Fruit fly (Drosophila melanogaster): ENCODE data around the gene CG12535.

The CG12535 gene

DNA sequence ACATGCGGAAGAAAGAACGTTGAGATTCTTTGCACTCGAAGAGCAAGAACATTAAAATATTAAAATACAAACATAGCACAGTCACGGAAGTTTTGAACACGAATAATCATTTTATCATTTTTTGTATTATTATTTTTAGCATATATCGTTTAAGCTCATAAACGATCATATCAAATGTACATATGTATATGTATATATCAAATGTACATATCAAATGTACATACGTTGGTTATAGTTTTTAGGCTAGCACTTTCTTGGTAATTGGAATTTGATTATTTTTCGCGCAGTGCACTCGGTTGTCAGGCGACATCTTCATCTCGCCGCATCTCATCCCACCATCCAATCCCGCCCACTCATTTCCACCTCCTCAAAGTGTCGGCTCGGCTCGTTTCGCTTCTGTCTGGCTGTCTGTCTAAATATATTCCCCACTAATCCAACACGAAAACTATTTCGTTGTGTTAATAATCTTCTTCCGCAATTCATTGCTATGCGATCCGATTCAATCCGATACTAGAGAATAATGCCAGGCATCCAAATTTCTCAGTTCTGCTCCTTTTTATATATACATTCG lies 6.8 kb upstream of the CG12535 start (continued):
- TF ChIP-seq Oli (tag; optimal IDR thresholded peaks at IDR 0.05) (peak; percentile 64), CG9932 (GFP tag; IDR thresholded peaks at IDR 0.05) (peak; percentile 31; the same call in 1 of the 2 replicates), CG6689 (GFP tag; IDR thresholded peaks at IDR 0.05) (peak; percentile 23; the same call in 1 of the 2 replicates), bab2 (GFP tag; optimal IDR thresholded peaks at IDR 0.05) (no peak), CG5953 (GFP tag; IDR thresholded peaks at IDR 0.05) (0 out of 2 replicates have a peak, but pooled peaks have one; percentile 13), Usf (GFP tag; optimal IDR thresholded peaks at IDR 0.05) (no peak), cas (GFP tag; IDR thresholded peaks at IDR 0.05) (no peak), Ssrp (tag; optimal IDR thresholded peaks at IDR 0.05) (peak; percentile 65), nau (GFP tag; optimal IDR thresholded peaks at IDR 0.05) (peak; percentile 42), Dp (GFP tag; optimal IDR thresholded peaks at IDR 0.05) (no peak), tap (tag; optimal IDR thresholded peaks at IDR 0.05) (peak; percentile 50), CG17385 (GFP tag; optimal IDR thresholded peaks at IDR 0.05) (peak; percentile 27), salm (tag; optimal IDR thresholded peaks at IDR 0.05) (peak; percentile 0), lmd (GFP tag; IDR thresholded peaks at IDR 0.05) (peak; percentile 61), CG3838 (GFP tag; optimal IDR thresholded peaks at IDR 0.05) (no peak), sr (GFP tag; IDR thresholded peaks at IDR 0.05) (peak; percentile 91), sc (optimal IDR thresholded peaks at IDR 0.05) (no peak), sc (GFP tag; optimal IDR thresholded peaks at IDR 0.05) (peak; percentile 21), Sry-δ (GFP tag; optimal IDR thresholded peaks at IDR 0.05) (no peak), ind (GFP tag; optimal IDR thresholded peaks at IDR 0.05) (peak; percentile 22), CG10267 (tag; optimal IDR thresholded peaks at IDR 0.05) (peak; percentile 36), bsh (GFP tag; optimal IDR thresholded peaks at IDR 0.05) (peak in 1 of 2 experiments; percentile 72), CG17328 (GFP tag; IDR thresholded peaks at IDR 0.05) (peak; percentile 49), Dfd (GFP tag; optimal IDR thresholded peaks at IDR 0.05) (no peak), lilli (GFP tag; optimal IDR thresholded peaks at IDR 0.05) (peak; percentile 6), CG15269 (tag; optimal IDR thresholded peaks at IDR 0.05) (peak; percentile 61), ewg (GFP tag; optimal IDR thresholded peaks at IDR 0.05) (peak; percentile 41), dpn (GFP tag; optimal IDR thresholded peaks at IDR 0.05) (peak in 1 of 2 experiments; percentile 20), Atf-2 (GFP tag; optimal IDR thresholded peaks at IDR 0.05) (no peak), Bdp1 (GFP tag; optimal IDR thresholded peaks at IDR 0.05) (no peak), lola (GFP tag; optimal IDR thresholded peaks at IDR 0.05) (peak in 1 of 3 experiments; percentile 39), CG10209 (GFP tag; optimal IDR thresholded peaks at IDR 0.05) (peak; percentile 45), CG8388 (GFP tag; optimal IDR thresholded peaks at IDR 0.05) (peak; percentile 53), CG13424 (tag; optimal IDR thresholded peaks at IDR 0.05) (peak; percentile 66), CG2129 (GFP tag; IDR thresholded peaks at IDR 0.05; ENCODE audit: partially characterized antibody) (no peak), Drgx (GFP tag; IDR thresholded peaks at IDR 0.05) (no peak), Blimp-1 (GFP tag; optimal IDR thresholded peaks at IDR 0.05) (peak; percentile 64), croc (GFP tag; conservative IDR thresholded peaks at IDR 0.05) (peak; percentile 55; the same call in 2 of the 3 replicates), zfh1 (GFP tag; IDR thresholded peaks at IDR 0.05) (0 out of 3 replicates have a peak, but pooled peaks have one; percentile 15), CG17361 (GFP tag; IDR thresholded peaks at IDR 0.05) (peak; percentile 53; the same call in 1 of the 3 replicates), Fer3 (tag; optimal IDR thresholded peaks at IDR 0.05) (peak; percentile 15), CG17829 (tag; optimal IDR thresholded peaks at IDR 0.05) (peak; percentile 47), CG6791 (GFP tag; IDR thresholded peaks at IDR 0.05; ENCODE audit: partially characterized antibody) (no peak), CG2712 (tag; optimal IDR thresholded peaks at IDR 0.05) (peak; percentile 72), MBD-R2 (GFP tag; IDR thresholded peaks at IDR 0.05) (no peak), Dref (GFP tag; IDR thresholded peaks at IDR 0.05) (no peak), Sox100B (GFP tag; optimal IDR thresholded peaks at IDR 0.05) (peak; percentile 58), H2.0 (GFP tag; IDR thresholded peaks at IDR 0.05) (0 out of 2 replicates have a peak, but pooled peaks have one; percentile 18), hbn (GFP tag; IDR thresholded peaks at IDR 0.05; ENCODE audit: partially characterized antibody) (no peak)
